Worm (Caenorhabditis elegans) whole organism, L4/young adult: Measurements from ENCODE around the gene cnd-1.
A peak's percentile ranks its signal among the peaks of the same experiment; 100 is the strongest.

Experiments used
- W03F9.2 ChIP-seq: fragments of 150-350 bp; optimal IDR thresholded peaks from 2 replicates; lab custom pipeline; 2014; ENCODE audit warnings: missing biosample characterization, missing genetic modification characterization
- dao-5 ChIP-seq: sonication (generic microtip); optimal IDR thresholded peaks from 2 replicates; lab custom pipeline; 2016; ENCODE audit warnings: missing genotype, missing genetic modification characterization, moderate library complexity, missing compliant biosample characterization
- him-1 ChIP-seq: sonication (generic microtip); optimal IDR thresholded peaks from 2 replicates; lab custom pipeline; 2016; ENCODE audit warnings: missing genotype, missing genetic modification reagents, missing genetic modification characterization, missing compliant biosample characterization

The cnd-1 gene

DNA sequence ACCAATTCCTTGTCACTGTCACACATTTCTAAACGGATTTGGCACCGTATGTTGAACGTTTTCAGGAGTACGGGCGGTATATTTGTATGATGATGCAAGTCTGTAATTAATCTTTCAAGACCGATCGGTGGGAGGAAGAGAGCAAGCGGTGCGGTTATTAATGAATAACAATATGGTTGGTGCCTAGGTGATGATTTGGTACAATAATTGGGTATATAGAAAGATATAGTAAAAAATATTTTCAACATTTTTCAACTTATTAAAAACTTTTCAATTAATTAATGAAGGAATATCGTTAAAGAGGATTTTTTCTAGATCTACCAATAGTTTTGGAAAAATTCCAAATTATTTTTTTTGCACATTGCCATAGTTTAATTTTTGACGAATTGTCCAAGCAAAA lies at the start of gene cnd-1:
TSS of gene cnd-1 (minus strand) at position 101 of the 400 bp plus-strand sequence.
- no peak for TF ChIP-seq dao-5 (tag; lab: Kevin White, UChicago)
- TF ChIP-seq him-1 = no peak

- no peak for TF ChIP-seq him-1
- no peak for TF ChIP-seq dao-5 (tag; lab: Kevin White, UChicago)
Observed at ce11 chrIII:5291281-5291680, 46.8 kb upstream of the cnd-1 start.

DNA sequence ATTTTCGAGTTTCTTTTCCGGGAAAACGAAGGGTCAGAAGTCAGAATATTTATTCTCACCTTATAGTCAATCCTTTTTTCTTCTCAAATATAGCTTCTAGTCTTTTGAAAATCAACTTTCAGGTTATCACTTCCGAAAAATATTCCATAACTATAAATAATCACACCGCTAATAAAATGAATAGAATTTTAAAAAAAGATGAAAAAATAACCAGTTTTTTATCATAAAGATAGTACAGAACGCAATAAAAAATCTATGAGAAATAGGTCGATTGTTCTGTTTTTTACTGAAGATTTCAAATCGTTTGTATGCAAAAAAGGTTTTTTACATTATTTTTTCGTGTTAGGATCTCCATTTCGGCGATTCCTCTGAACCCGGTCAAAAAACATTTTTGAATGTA lies 45.8 kb upstream of the cnd-1 start:
- TF ChIP-seq him-1 (no peak), dao-5 (tag; lab: Kevin White, UChicago) (no peak), W03F9.2 (tag; lab: Kevin White, UChicago) (no peak)

DNA sequence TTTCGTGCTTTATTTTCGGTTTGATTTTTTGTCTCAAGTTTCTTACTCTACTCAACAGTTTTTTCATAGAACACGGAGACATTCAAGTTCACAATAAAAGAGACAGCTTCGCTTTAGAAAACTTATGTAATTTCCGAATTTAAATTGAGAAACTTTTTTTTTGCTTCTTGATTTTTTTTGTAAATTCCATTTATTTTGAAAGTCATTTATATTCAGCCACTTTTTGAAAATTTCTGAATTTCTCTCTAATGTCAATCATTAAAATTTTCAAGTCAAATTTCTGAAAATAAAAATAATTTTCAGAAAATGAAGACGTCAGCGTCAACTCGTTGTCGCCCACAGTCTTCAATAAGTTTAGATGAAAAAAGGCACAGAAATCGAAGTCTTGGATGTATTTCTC lies 43.4 kb upstream of the cnd-1 start, which contains the start of gene T15B12.1:
TSS of gene T15B12.1 (plus strand) at position 301 of the 400 bp plus-strand sequence.
- TF ChIP-seq W03F9.2 (tag; lab: Kevin White, UChicago) (no peak), dao-5 (tag; lab: Kevin White, UChicago) (no peak), him-1 (no peak)

ce11 chrIII:5286205-5286604 lies 41.8 kb upstream of the cnd-1 start, which contains the start of gene ZC395.11:
Gene ZC395.11, minus strand, starts transcription at chrIII:5286305.
- no peak for TF ChIP-seq dao-5 (tag; lab: Kevin White, UChicago)
- TF ChIP-seq W03F9.2 (tag; lab: Kevin White, UChicago) = no peak
- no peak for TF ChIP-seq him-1

- TF ChIP-seq W03F9.2 (tag; lab: Kevin White, UChicago) (no peak), him-1 (no peak), dao-5 (tag; lab: Kevin White, UChicago) (no peak)
Observed at ce11 chrIII:5285484-5285883, 41.0 kb upstream of the cnd-1 start.

ce11 chrIII:5280228-5280627 lies 35.8 kb upstream of the cnd-1 start:
- no peak for TF ChIP-seq W03F9.2 (tag; lab: Kevin White, UChicago)
- TF ChIP-seq dao-5 (tag; lab: Kevin White, UChicago) = no peak
- TF ChIP-seq him-1 = no peak

ce11 chrIII:5277740-5278139 lies 33.3 kb upstream of the cnd-1 start, which contains the start of gene clk-1:
Gene clk-1, plus strand, starts transcription at chrIII:5277894.
- TF ChIP-seq W03F9.2 (tag; lab: Kevin White, UChicago) (no peak), dao-5 (tag; lab: Kevin White, UChicago) (no peak), him-1 (no peak)

- TF ChIP-seq W03F9.2 (tag; lab: Kevin White, UChicago) (peak; percentile 75), him-1 (no peak)
Observed at ce11 chrIII:5274715-5275355, 30.4 kb upstream of the cnd-1 start, which contains the start of the genes daf-41 and toc-1. Gene daf-41, minus strand, starts transcription at chrIII:5274765. Gene toc-1, plus strand, starts transcription at chrIII:5275251.

DNA sequence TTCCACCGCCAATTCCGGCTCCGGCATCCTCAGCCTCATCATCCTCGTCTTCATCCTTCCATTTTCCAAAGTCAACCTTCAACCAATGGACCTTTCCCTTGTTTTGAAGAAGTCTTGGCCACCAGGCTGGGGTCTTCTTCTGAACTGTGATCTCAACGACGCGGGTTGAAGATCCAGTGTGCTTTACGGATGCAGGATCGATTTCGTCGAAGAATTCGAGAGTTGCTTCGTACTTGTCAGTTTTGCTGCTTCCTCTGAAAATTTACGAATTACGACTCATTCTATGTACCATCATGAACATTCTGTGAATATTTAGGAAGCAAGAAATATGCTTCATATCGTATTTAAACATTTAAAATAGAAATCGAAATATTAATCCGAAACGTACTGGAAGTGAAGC lies 29.8 kb upstream of the cnd-1 start:
- TF ChIP-seq dao-5 (tag; lab: Kevin White, UChicago) = no peak
- no peak for TF ChIP-seq W03F9.2 (tag; lab: Kevin White, UChicago)
- TF ChIP-seq him-1 = no peak

- TF ChIP-seq him-1 = no peak
- no peak for TF ChIP-seq dao-5 (tag; lab: Kevin White, UChicago)
- no peak for TF ChIP-seq W03F9.2 (tag; lab: Kevin White, UChicago)
Observed at ce11 chrIII:5273396-5273857, 29.0 kb upstream of the cnd-1 start, which contains the start of gene ztf-8. Gene ztf-8, minus strand, starts transcription at chrIII:5273471.

ce11 chrIII:5269814-5270213 lies 25.4 kb upstream of the cnd-1 start, which contains the start of gene ZC395.4:
Gene ZC395.4, plus strand, starts transcription at chrIII:5270114.
- TF ChIP-seq him-1 = no peak
- TF ChIP-seq W03F9.2 (tag; lab: Kevin White, UChicago) = no peak
- no peak for TF ChIP-seq dao-5 (tag; lab: Kevin White, UChicago)

- TF ChIP-seq dao-5 (tag; lab: Kevin White, UChicago) (no peak), him-1 (no peak), W03F9.2 (tag; lab: Kevin White, UChicago) (no peak)
Observed at ce11 chrIII:5268486-5268885, 24.0 kb upstream of the cnd-1 start.

ce11 chrIII:5267217-5267906 lies 22.9 kb upstream of the cnd-1 start, which contains the start of gene ZC395.5:
Gene ZC395.5, plus strand, starts transcription at chrIII:5267848.
- TF ChIP-seq dao-5 (tag; lab: Kevin White, UChicago) (no peak), him-1 (no peak), W03F9.2 (tag; lab: Kevin White, UChicago) (no peak)
